Fruit fly (Drosophila melanogaster) whole organism, wandering third instar larva: ENCODE data around the gene CG6470.

Experiments used
- CG32264 ChIP-seq: fragments of 200-800 bp; sonication (Bioruptor generic); optimal IDR thresholded peaks from 2 replicates; lab custom pipeline; 2016; ENCODE audit warnings: missing biosample characterization, missing genetic modification characterization
- CG9705 ChIP-seq: fragments of 200-800 bp; sonication (Bioruptor generic); optimal IDR thresholded peaks from 2 replicates; lab custom pipeline; 2018; ENCODE audit warnings: missing biosample characterization, mild to moderate bottlenecking, missing genetic modification characterization
- CrebA ChIP-seq: fragments of 200-800 bp; sonication (Bioruptor generic); optimal IDR thresholded peaks from 2 replicates; lab custom pipeline; 2016; ENCODE audit warnings: missing biosample characterization, mild to moderate bottlenecking, missing genetic modification characterization, borderline replicate concordance
- HLH106 ChIP-seq: fragments of 200-800 bp; optimal IDR thresholded peaks from 3 replicates; lab custom pipeline; 2019; ENCODE audit warnings: missing biosample characterization, mild to moderate bottlenecking, missing genetic modification characterization, moderate library complexity
- Hr78 ChIP-seq: fragments of >200 bp; optimal IDR thresholded peaks from 2 replicates; lab custom pipeline; 2017; ENCODE audit warnings: missing biosample characterization, missing genetic modification characterization
- Hr83 ChIP-seq: fragments of 200-300 bp; sonication (Bioruptor generic); optimal IDR thresholded peaks from 2 replicates; lab custom pipeline; 2016; ENCODE audit warnings: missing biosample characterization, mild to moderate bottlenecking, missing genetic modification characterization, moderate library complexity; ENCODE audit not compliant: poor library complexity, severe bottlenecking
- Jra ChIP-seq: sonication (Bioruptor generic); optimal IDR thresholded peaks from 2 replicates; lab custom pipeline; 2016; ENCODE audit warnings: missing biosample characterization, missing genetic modification characterization
- Mio ChIP-seq: sonication (Bioruptor generic); optimal IDR thresholded peaks from 2 replicates; lab custom pipeline; 2016; ENCODE audit warnings: missing biosample characterization, missing genetic modification characterization
- Myc ChIP-seq: fragments of >200 bp; optimal IDR thresholded peaks from 2 replicates; lab custom pipeline; 2017
- N ChIP-seq: fragments of >200 bp; optimal IDR thresholded peaks from 2 replicates; lab custom pipeline; 2018; ENCODE audit warnings: missing biosample characterization, missing external identifiers, missing genetic modification characterization
- OdsH ChIP-seq: fragments of 200-800 bp; sonication (Bioruptor generic); optimal IDR thresholded peaks from 2 replicates; lab custom pipeline; 2016; ENCODE audit warnings: missing biosample characterization, mild to moderate bottlenecking, missing genetic modification characterization
- Rel ChIP-seq, 2 experiments: fragments of 200-800 bp; sonication (Bioruptor generic) in 1 of 2; optimal IDR thresholded peaks; 2 replicates in 1 of 2; 3 replicates in 1 of 2; lab custom pipeline; 2016 to 2019; ENCODE audit warnings: mild to moderate bottlenecking in 2 of 2, missing biosample characterization in 2 of 2, missing genetic modification characterization in 2 of 2, moderate library complexity in 1 of 2
- Sp1 ChIP-seq: fragments of 200-800 bp; sonication (Bioruptor generic); optimal IDR thresholded peaks from 3 replicates; lab custom pipeline; 2019; ENCODE audit warnings: missing biosample characterization, mild to moderate bottlenecking, missing genetic modification characterization, moderate library complexity
- Vsx2 ChIP-seq: fragments of 200-300, 225-300 bp; sonication (Bioruptor generic); optimal IDR thresholded peaks from 2 replicates; lab custom pipeline; 2018; ENCODE audit warnings: missing biosample characterization, missing genetic modification characterization; ENCODE audit not compliant: partially characterized antibody
- br ChIP-seq: fragments of 200-800 bp; sonication (Bioruptor generic); optimal IDR thresholded peaks from 2 replicates; lab custom pipeline; 2016; ENCODE audit warnings: missing biosample characterization, missing genetic modification characterization
- brk ChIP-seq: fragments of 200-800 bp; sonication (Bioruptor generic); optimal IDR thresholded peaks from 2 replicates; lab custom pipeline; 2016; ENCODE audit warnings: missing biosample characterization, mild to moderate bottlenecking, missing genetic modification characterization
- dl ChIP-seq, 2 experiments: fragments of 175-275, 200-275 bp in 1 of 2; fragments of 200-275 bp in 1 of 2; sonication (Bioruptor generic); optimal IDR thresholded peaks; lab custom pipeline; 2018; ENCODE audit warnings: mild to moderate bottlenecking in 2 of 2, missing biosample characterization in 2 of 2, missing genetic modification characterization in 2 of 2, moderate library complexity in 2 of 2; ENCODE audit not compliant: partially characterized antibody in 2 of 2, insufficient read depth in 1 of 2
- dmrt93B ChIP-seq: fragments of 200-800 bp; sonication (Bioruptor generic); optimal IDR thresholded peaks from 2 replicates; lab custom pipeline; 2018; ENCODE audit warnings: missing biosample characterization, mild to moderate bottlenecking, missing genetic modification characterization
- dsf ChIP-seq: sonication (Bioruptor generic); optimal IDR thresholded peaks from 2 replicates; lab custom pipeline; 2016; ENCODE audit warnings: missing biosample characterization, missing genetic modification characterization, borderline replicate concordance
- ey ChIP-seq: fragments of 200-800 bp; sonication (Bioruptor generic); optimal IDR thresholded peaks from 2 replicates; lab custom pipeline; 2016; ENCODE audit warnings: missing biosample characterization, missing genetic modification characterization
- foxo ChIP-seq, 2 experiments: fragments of 200-800 bp; sonication (Bioruptor generic); optimal IDR thresholded peaks; 2 replicates in 1 of 2; 3 replicates in 1 of 2; lab custom pipeline; 2016 to 2017; ENCODE audit warnings: missing biosample characterization in 2 of 2, missing genetic modification characterization in 2 of 2
- fru ChIP-seq: fragments of 200-800 bp; sonication (Bioruptor generic); optimal IDR thresholded peaks from 3 replicates; lab custom pipeline; 2016; ENCODE audit warnings: missing biosample characterization, mild to moderate bottlenecking, missing genetic modification characterization
- h ChIP-seq: fragments of 200-800 bp; sonication (Bioruptor generic); optimal IDR thresholded peaks from 3 replicates; lab custom pipeline; 2016; ENCODE audit warnings: missing biosample characterization, mild to moderate bottlenecking, missing genetic modification characterization
- jim ChIP-seq: fragments of 175-275, 200-325 bp; sonication (Bioruptor generic); optimal IDR thresholded peaks from 2 replicates; lab custom pipeline; 2016; ENCODE audit warnings: missing biosample characterization, mild to moderate bottlenecking, missing genetic modification characterization
- pan ChIP-seq: fragments of >200 bp; optimal IDR thresholded peaks from 2 replicates; lab custom pipeline; 2017
- psq ChIP-seq: fragments of 200-800 bp; sonication (Bioruptor generic); optimal IDR thresholded peaks from 3 replicates; lab custom pipeline; 2017; ENCODE audit warnings: missing biosample characterization, mild to moderate bottlenecking, missing genetic modification characterization, moderate library complexity
- sv ChIP-seq: fragments of 200-800 bp; sonication (Bioruptor generic); optimal IDR thresholded peaks from 3 replicates; lab custom pipeline; 2016; ENCODE audit warnings: missing biosample characterization, missing genetic modification characterization
- tai ChIP-seq: sonication (Bioruptor generic); optimal IDR thresholded peaks from 2 replicates; lab custom pipeline; 2016; ENCODE audit warnings: missing biosample characterization, missing genetic modification characterization
- usp ChIP-seq: fragments of >200 bp; optimal IDR thresholded peaks from 2 replicates; lab custom pipeline; 2017; ENCODE audit warnings: missing biosample characterization, missing genetic modification characterization
- woc ChIP-seq: sonication (Bioruptor generic); optimal IDR thresholded peaks from 2 replicates; lab custom pipeline; 2016; ENCODE audit warnings: missing biosample characterization, mild to moderate bottlenecking, missing genetic modification characterization

CG6470 gene

DNA sequence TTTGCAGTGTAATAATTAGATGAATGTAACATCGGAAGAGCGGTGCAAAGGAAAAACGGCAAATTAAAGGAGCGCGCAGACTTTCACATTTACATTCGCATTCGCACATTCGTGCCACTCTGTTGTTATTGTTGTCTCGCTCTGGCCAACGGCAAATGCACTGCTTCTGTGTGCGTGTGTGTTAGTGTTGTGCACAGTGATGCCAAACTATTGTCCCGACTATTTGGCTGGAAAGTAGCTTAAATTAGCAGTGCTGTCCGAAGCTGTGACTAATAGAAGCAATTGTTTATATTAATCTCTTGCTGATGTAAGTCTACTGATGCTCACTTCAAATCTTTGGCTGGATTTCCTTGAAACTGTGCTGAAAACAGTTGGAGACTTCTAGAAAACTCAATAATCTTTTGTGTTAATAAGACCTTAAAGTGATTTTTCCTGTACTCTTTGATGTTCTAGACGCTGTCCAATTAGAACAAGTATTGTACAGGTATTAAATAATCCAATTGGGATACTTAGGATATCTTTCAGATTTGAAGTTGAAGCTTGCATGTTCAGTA lies 1.4 kb upstream of the CG6470 start:
- TF ChIP-seq psq (peak; percentile 53), HLH106 (tag; lab: Kevin White, UChicago) (no peak), CG9705 (GFP tag; lab: Kevin White, UChicago) (no peak), woc (GFP tag; lab: Kevin White, UChicago) (peak; percentile 82), CG32264 (no peak), Myc (lab: Kevin White, UChicago) (peak; percentile 87)

DNA sequence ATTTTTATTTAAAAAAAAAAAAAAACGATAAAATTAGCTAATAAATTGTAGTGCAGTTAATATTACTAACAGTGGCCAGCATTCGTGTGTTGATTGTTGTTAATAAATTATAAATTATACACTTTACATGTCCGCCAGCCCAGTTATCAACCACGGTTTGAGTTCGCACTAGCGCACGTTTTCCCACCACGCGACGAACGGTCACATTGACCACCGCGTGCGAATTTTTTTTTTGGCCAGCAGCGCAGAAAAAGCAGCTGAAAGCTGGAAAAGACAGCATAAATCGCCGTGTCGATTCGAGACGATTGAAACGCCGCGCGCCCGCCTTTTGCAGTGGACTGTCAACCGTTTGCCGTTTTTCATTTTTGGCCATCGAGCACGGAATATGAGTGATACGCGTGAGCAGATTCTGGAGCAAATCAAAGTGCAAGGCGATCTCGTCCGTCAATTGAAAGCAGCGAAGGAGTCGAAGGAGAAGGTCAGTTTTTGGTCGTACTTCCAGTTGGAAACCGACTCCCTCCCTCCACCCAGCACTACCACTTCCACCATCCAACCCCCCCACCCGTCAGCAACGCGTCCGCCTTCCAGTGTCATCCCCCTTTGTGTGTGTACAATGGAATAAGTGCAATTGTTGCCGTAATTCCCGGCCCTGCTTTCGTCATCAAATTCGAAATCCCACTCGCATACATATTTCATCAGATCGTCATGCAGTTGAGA lies 696 bp upstream of the CG6470 start, which contains the start of the genes Bx and HisRS:
Gene Bx (plus strand): TSS at position 224 of the 717 bp plus-strand sequence.
Gene HisRS (plus strand): TSS at position 224 of the 717 bp plus-strand sequence.
- TF ChIP-seq Vsx2 (GFP tag; lab: Kevin White, UChicago) (no peak), CG32264 (no peak), Myc (lab: Kevin White, UChicago) (peak; percentile 60), dmrt93B (GFP tag; lab: Kevin White, UChicago) (no peak), usp (no peak), h (GFP tag; lab: Kevin White, UChicago) (no peak), HLH106 (tag; lab: Kevin White, UChicago) (no peak), brk (GFP tag; lab: Kevin White, UChicago) (no peak)

DNA sequence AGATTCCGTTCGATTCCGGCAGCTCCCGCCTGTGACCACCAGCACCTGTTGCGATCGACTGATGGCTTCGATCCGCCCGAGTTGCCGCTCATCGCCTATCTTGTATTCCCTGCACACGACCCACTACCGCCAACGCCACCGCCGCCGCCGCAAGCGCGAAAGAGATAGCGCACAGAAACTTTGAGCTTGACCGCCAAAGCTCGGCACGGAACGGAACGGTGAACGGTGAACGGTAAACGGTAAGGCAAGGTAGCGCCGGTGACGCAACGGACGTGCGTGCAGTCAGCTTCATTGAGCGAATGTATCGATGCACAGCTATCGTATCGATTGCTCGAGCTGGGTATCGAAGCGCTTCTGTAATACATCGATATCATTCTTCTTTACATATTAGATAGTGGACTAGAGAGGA lies 2.4 kb downstream of the CG6470 start, which contains the start of gene Ggt-1:
Gene Ggt-1 (minus strand): TSS at position 251 of the 409 bp plus-strand sequence.
- TF ChIP-seq br (GFP tag; lab: Kevin White, UChicago) (no peak), Rel (GFP tag; optimal IDR thresholded peaks at IDR 0.05; lab: Kevin White, UChicago) (no peak), Rel (tag; optimal IDR thresholded peaks at IDR 0.05; lab: Kevin White, UChicago) (peak; percentile 31), Vsx2 (GFP tag; lab: Kevin White, UChicago) (peak; percentile 10)

DNA sequence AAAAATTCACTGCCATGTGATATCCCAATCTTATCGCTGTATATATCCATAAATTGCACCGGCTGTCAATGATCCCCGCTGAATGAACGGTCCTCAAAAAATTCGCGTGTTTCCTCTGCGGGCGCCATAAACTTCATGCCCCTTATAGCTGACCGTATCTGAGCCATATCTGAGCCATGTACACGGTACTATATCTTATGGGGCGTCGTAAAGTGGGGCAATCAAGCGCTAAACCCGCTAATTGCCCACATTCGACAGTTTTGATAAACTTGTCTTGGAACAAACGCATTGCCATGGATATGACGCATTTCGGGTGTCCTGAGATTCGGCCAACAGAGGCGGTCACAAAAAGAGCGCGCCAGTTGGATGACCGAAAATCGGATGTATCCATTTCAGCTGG lies 3.8 kb downstream of the CG6470 start:
- no peak for TF ChIP-seq woc (GFP tag; lab: Kevin White, UChicago)
- peak; percentile 30 for TF ChIP-seq Sp1
- no peak for TF ChIP-seq sv (GFP tag; lab: Kevin White, UChicago)

DNA sequence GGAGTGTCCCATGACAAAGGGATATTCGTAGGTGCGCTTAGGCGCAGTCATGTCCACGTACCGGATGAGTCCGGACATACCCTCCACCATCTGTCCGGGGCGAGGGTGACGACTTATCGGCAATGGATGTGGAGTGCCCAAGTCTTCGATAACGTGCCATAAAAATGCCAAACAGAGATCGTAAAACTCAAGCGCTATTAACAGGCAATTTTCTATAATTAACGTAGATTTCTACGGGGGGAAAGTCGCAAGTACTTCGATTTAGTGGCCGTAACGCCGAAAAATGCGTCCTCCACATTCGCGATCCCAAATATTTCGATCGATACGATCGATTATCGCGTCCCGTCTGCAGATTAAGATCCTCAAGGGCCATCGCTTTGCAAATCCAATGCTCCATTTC lies 5.2 kb downstream of the CG6470 start:
- TF ChIP-seq Sp1 (peak; percentile 1), Hr83 (no peak)

DNA sequence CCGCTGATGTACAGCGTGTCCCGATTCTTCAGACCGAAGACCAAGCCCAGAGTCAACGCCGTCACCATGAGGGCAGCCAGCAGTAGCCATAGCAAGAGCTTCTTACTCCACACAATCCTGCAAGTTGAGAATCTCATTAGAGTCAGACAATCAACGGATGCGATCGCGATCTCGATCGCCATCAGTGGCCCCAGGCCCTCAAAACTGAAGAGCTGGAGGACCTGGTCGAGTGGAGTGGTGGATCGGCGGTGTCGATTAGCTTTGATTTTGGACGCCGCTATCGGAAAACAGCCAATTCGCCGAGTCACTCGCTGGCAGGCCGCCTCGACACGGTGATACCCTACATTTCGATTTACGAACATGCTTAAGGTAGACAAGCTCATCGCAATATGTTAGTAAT lies 6.1 kb downstream of the CG6470 start:
- TF ChIP-seq ey (GFP tag; lab: Kevin White, UChicago) (no peak), br (GFP tag; lab: Kevin White, UChicago) (no peak), fru (GFP tag; lab: Kevin White, UChicago) (no peak), usp (no peak), CG32264 (no peak), Vsx2 (GFP tag; lab: Kevin White, UChicago) (no peak)

DNA sequence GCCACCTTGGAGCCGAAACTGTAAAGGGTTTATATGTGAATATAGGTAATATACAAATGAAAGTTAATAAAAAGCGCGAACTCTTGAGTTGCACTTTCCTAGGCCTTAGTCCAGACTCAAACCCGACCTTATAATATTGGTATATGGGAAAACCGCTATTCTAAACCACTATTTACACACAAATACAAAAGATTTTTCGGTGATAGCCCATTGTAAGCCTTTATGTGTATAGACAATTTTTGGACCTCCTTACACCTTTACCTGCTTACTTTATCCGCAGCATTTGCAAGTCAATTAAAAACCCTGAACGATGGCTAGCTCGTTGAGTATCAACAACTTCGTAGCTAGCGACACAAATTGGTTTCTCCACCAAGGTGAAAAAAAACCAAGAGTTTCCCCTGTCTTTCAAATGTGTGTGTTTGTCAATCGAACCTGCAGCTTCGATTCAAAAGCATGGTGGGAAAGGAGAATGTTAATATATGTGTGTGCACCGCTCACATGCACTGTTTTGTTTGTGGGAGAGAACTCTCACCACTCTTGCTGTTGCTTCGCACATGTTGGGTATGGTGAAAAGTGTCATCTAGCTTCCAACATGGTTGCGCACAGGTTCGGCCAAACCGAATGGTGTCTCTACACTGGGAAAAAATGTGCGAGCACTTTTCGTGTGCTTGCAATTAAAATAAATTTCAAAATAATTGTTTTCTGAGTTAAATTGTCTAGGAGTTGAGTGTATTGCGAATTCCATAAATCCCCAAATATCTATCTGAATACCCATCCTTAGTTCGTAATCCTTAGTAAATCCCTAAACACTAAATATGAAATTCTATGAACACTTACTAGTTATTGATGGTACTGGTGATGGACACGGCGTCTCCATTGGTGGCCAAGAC lies 7.8 kb downstream of the CG6470 start:
- TF ChIP-seq Hr78 (GFP tag; lab: Kevin White, UChicago) = no peak
- TF ChIP-seq dsf (GFP tag; lab: Kevin White, UChicago) = no peak
- no peak for TF ChIP-seq Mio (GFP tag; lab: Kevin White, UChicago)
- peak; percentile 74 for TF ChIP-seq fru (GFP tag; lab: Kevin White, UChicago)
- TF ChIP-seq CG9705 (GFP tag; lab: Kevin White, UChicago) = no peak
- no peak for TF ChIP-seq pan (lab: Kevin White, UChicago)
- peak; percentile 17 for TF ChIP-seq HLH106 (tag; lab: Kevin White, UChicago)
- TF ChIP-seq Sp1 = peak; percentile 26
- peak; percentile 45 for TF ChIP-seq Myc (lab: Kevin White, UChicago)
- no peak for TF ChIP-seq usp
- TF ChIP-seq dl (GFP tag; optimal IDR thresholded peaks at IDR 0.05; lab: Kevin White, UChicago; ENCODE audit: insufficient read depth in 1 of 2, partially characterized antibody in 2 of 2) = no peak
- TF ChIP-seq foxo (GFP tag; optimal IDR thresholded peaks at IDR 0.05; lab: Kevin White, UChicago) = peak in 1 of 2 experiments; percentile 80
- TF ChIP-seq Hr83 = no peak
- peak; percentile 3 for TF ChIP-seq Jra
- TF ChIP-seq sv (GFP tag; lab: Kevin White, UChicago) = peak; percentile 52
- no peak for TF ChIP-seq tai (GFP tag; lab: Kevin White, UChicago)
- TF ChIP-seq N = no peak
- no peak for TF ChIP-seq CG32264
- TF ChIP-seq jim = no peak
- no peak for TF ChIP-seq Vsx2 (GFP tag; lab: Kevin White, UChicago)
- TF ChIP-seq CrebA (GFP tag; lab: Kevin White, UChicago) = no peak
- no peak for TF ChIP-seq brk (GFP tag; lab: Kevin White, UChicago)
- TF ChIP-seq psq = peak; percentile 17
- TF ChIP-seq OdsH (GFP tag; lab: Kevin White, UChicago) = peak; percentile 46
